Fruit fly (Drosophila melanogaster) whole organism, pupa: ENCODE results near the gene CG33510.

ENCODE experiments used
- CG17806 ChIP-seq: fragments of 200-800 bp; sonication (Bioruptor generic); optimal IDR thresholded peaks from 2 replicates; lab custom pipeline; 2018; ENCODE audit warnings: missing biosample characterization, mild to moderate bottlenecking, missing genetic modification characterization, moderate library complexity
- Ets98B ChIP-seq: fragments of 200-800 bp; sonication (Bioruptor generic); IDR thresholded peaks from 2 replicates; pipeline ENCODE4 v1.3.6; 2022; ENCODE audit warnings: missing biosample characterization, missing genetic modification characterization
- fd96Ca ChIP-seq: fragments of 200-800 bp; sonication (Bioruptor generic); IDR thresholded peaks from 3 replicates; pipeline ENCODE4 v1.3.6; 2022; ENCODE audit warnings: missing biosample characterization, missing genetic modification characterization

- no peak for TF ChIP-seq Ets98B (GFP tag; lab: Robert Waterston, UW)
- TF ChIP-seq fd96Ca (GFP tag; lab: Robert Waterston, UW) = no peak
- no peak for TF ChIP-seq CG17806
Measured at dm6 chr2L:21084268-21084667, at the start of gene CG33510.
